Worm (Caenorhabditis elegans) whole organism, L4/young adult: Measurements from ENCODE around the gene B0001.5.

Source experiments
- W03F9.2 ChIP-seq: fragments of 150-350 bp; optimal IDR thresholded peaks from 2 replicates; lab custom pipeline; 2014; ENCODE audit warnings: missing biosample characterization, missing genetic modification characterization
- dao-5 ChIP-seq: sonication (generic microtip); optimal IDR thresholded peaks from 2 replicates; lab custom pipeline; 2016; ENCODE audit warnings: missing genotype, missing genetic modification characterization, moderate library complexity, missing compliant biosample characterization
- him-1 ChIP-seq: sonication (generic microtip); optimal IDR thresholded peaks from 2 replicates; lab custom pipeline; 2016; ENCODE audit warnings: missing genotype, missing genetic modification reagents, missing genetic modification characterization, missing compliant biosample characterization

DNA sequence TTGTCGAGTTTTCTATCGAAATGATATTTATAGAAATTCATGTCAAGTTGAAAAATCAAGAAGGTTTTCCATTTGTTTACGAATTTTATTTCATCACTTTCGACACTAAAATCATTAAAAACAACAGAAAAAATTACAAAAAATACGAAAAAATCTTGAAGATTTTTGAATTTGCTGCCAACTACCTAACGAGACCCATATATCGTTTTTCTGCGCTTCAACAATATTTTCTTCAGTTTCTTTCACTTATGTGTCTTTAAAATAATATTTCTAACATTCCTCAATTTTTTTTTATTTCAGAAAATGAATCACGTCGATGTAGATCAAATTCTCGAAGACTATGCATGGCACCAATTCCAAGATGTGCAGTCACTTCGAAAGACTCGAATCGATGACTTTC, 13.9 kb downstream of the B0001.5 start, which contains the start of gene lin-24:
- TF ChIP-seq dao-5 (tag; lab: Kevin White, UChicago) (no peak), him-1 (no peak), W03F9.2 (tag; lab: Kevin White, UChicago) (no peak)
